Worm (Caenorhabditis elegans) whole organism, late embryonic: ENCODE data around the gene osm-9.

ENCODE experiments used
- ceh-30 ChIP-seq: fragments of 150-350 bp; optimal IDR thresholded peaks from 2 replicates; lab custom pipeline; 2014; ENCODE audit warnings: missing biosample characterization, missing genetic modification characterization
- dve-1 ChIP-seq: sonication (generic microtip); optimal IDR thresholded peaks from 2 replicates; lab custom pipeline; 2017; ENCODE audit warnings: antibody characterized with exemption, mild to moderate bottlenecking, missing genetic modification characterization, missing compliant biosample characterization
- hlh-8 ChIP-seq: sonication (generic microtip); optimal IDR thresholded peaks from 2 replicates; lab custom pipeline; 2016; ENCODE audit warnings: missing genotype, missing genetic modification characterization, missing compliant biosample characterization
- pag-3 ChIP-seq: sonication (generic microtip); optimal IDR thresholded peaks from 2 replicates; lab custom pipeline; 2016; ENCODE audit warnings: missing compliant biosample characterization, missing genetic modification characterization, borderline replicate concordance

DNA sequence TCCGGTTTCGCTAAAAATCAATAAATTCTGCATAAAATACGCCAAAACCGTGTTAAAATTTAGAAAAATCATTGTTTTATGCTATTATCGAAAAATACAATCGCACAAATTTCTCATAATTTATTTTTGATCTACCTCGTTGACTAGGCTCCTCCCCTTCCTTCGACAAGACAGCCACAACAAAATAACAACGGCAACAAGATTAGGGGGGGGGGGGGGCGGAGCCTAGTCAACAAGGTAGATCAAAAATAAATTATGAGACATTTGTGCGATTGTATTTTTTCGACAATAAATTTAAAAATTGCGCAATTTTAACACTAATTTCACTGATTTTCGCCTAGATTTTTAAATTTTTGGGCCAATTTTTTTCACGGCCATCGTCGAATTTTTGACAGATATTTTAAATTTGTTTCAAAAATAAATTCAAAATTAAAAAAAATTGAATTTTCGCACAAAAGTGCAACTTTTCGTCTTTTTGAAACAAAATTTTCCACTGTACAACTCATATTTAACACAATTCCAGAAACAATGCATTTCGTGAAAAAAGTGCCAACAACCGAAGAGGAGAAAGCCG, 30.3 kb downstream of the osm-9 start, which contains the start of gene M57.2:
- TF ChIP-seq hlh-8 (no peak), pag-3 (tag; lab: Kevin White, UChicago) (no peak), dve-1 (tag; lab: Kevin White, UChicago) (no peak), ceh-30 (tag; lab: Kevin White, UChicago) (no peak)
